Fruit fly (Drosophila melanogaster): ENCODE results near the gene CG10053.

DNA sequence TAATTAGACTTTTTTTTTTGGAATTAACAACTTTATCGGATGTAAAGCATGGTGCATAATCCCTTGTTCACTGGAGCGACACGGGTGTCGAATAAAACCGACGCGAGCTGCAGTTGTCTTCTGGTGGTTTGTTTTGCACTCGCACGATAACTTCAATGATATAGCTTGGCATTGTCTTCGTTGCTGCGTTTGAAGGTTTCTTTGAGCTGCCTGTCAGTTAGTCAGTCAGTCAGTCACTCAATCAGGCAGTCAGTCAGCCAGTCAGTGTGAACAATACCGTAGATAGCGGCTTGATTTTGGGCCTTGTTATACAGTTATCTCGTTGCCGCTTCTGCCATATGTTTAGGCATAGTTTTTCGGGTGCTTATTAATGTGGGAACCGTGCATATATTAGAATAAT, 12.7 kb downstream of the CG10053 start:
- TF ChIP-seq salr (GFP tag; optimal IDR thresholded peaks at IDR 0.05) (no peak), fkh (GFP tag; optimal IDR thresholded peaks at IDR 0.05) (no peak), Blimp-1 (GFP tag; optimal IDR thresholded peaks at IDR 0.05) (no peak), CG34406 (GFP tag; optimal IDR thresholded peaks at IDR 0.05) (no peak), CG4318 (GFP tag; optimal IDR thresholded peaks at IDR 0.05) (no peak)

Measured in whole organism, prepupa.